Fruit fly (Drosophila melanogaster) whole organism, wandering third instar larva: ENCODE data around the gene Dora.

Experiments
- Abd-B ChIP-seq: fragments of >200 bp; optimal IDR thresholded peaks from 2 replicates; lab custom pipeline; 2017; ENCODE audit warnings: missing biosample characterization, missing genetic modification characterization
- CG32264 ChIP-seq: fragments of 200-800 bp; sonication (Bioruptor generic); optimal IDR thresholded peaks from 2 replicates; lab custom pipeline; 2016; ENCODE audit warnings: missing biosample characterization, missing genetic modification characterization
- CG9705 ChIP-seq: fragments of 200-800 bp; sonication (Bioruptor generic); optimal IDR thresholded peaks from 2 replicates; lab custom pipeline; 2018; ENCODE audit warnings: missing biosample characterization, mild to moderate bottlenecking, missing genetic modification characterization
- CrebA ChIP-seq: fragments of 200-800 bp; sonication (Bioruptor generic); optimal IDR thresholded peaks from 2 replicates; lab custom pipeline; 2016; ENCODE audit warnings: missing biosample characterization, mild to moderate bottlenecking, missing genetic modification characterization, borderline replicate concordance
- Dfd ChIP-seq: fragments of >200 bp; optimal IDR thresholded peaks from 2 replicates; lab custom pipeline; 2017; ENCODE audit warnings: missing biosample characterization, missing genetic modification characterization
- Dif ChIP-seq: fragments of 200-275, 200-300 bp; sonication (Bioruptor generic); optimal IDR thresholded peaks from 2 replicates; lab custom pipeline; 2018; ENCODE audit warnings: missing biosample characterization, missing genetic modification characterization; ENCODE audit not compliant: partially characterized antibody
- GATAd ChIP-seq: sonication (Bioruptor generic); optimal IDR thresholded peaks from 2 replicates; lab custom pipeline; 2016; ENCODE audit warnings: missing biosample characterization, missing genetic modification characterization
- HLH106 ChIP-seq: fragments of 200-800 bp; optimal IDR thresholded peaks from 3 replicates; lab custom pipeline; 2019; ENCODE audit warnings: missing biosample characterization, mild to moderate bottlenecking, missing genetic modification characterization, moderate library complexity
- Hnf4 ChIP-seq: fragments of 200-800 bp; sonication (Bioruptor generic); optimal IDR thresholded peaks from 2 replicates; lab custom pipeline; 2016; ENCODE audit warnings: missing biosample characterization, mild to moderate bottlenecking, missing genetic modification characterization
- Hr78 ChIP-seq: fragments of >200 bp; optimal IDR thresholded peaks from 2 replicates; lab custom pipeline; 2017; ENCODE audit warnings: missing biosample characterization, missing genetic modification characterization
- Hr83 ChIP-seq: fragments of 200-300 bp; sonication (Bioruptor generic); optimal IDR thresholded peaks from 2 replicates; lab custom pipeline; 2016; ENCODE audit warnings: missing biosample characterization, mild to moderate bottlenecking, missing genetic modification characterization, moderate library complexity; ENCODE audit not compliant: poor library complexity, severe bottlenecking
- Jra ChIP-seq: sonication (Bioruptor generic); optimal IDR thresholded peaks from 2 replicates; lab custom pipeline; 2016; ENCODE audit warnings: missing biosample characterization, missing genetic modification characterization
- Mio ChIP-seq: sonication (Bioruptor generic); optimal IDR thresholded peaks from 2 replicates; lab custom pipeline; 2016; ENCODE audit warnings: missing biosample characterization, missing genetic modification characterization
- Myc ChIP-seq: fragments of >200 bp; optimal IDR thresholded peaks from 2 replicates; lab custom pipeline; 2017
- N ChIP-seq: fragments of >200 bp; optimal IDR thresholded peaks from 2 replicates; lab custom pipeline; 2018; ENCODE audit warnings: missing biosample characterization, missing external identifiers, missing genetic modification characterization
- OdsH ChIP-seq: fragments of 200-800 bp; sonication (Bioruptor generic); optimal IDR thresholded peaks from 2 replicates; lab custom pipeline; 2016; ENCODE audit warnings: missing biosample characterization, mild to moderate bottlenecking, missing genetic modification characterization
- Rel ChIP-seq, 2 experiments: fragments of 200-800 bp; sonication (Bioruptor generic) in 1 of 2; optimal IDR thresholded peaks; 2 replicates in 1 of 2; 3 replicates in 1 of 2; lab custom pipeline; 2016 to 2019; ENCODE audit warnings: mild to moderate bottlenecking in 2 of 2, missing biosample characterization in 2 of 2, missing genetic modification characterization in 2 of 2, moderate library complexity in 1 of 2
- Sp1 ChIP-seq: fragments of 200-800 bp; sonication (Bioruptor generic); optimal IDR thresholded peaks from 3 replicates; lab custom pipeline; 2019; ENCODE audit warnings: missing biosample characterization, mild to moderate bottlenecking, missing genetic modification characterization, moderate library complexity
- Vsx2 ChIP-seq: fragments of 200-300, 225-300 bp; sonication (Bioruptor generic); optimal IDR thresholded peaks from 2 replicates; lab custom pipeline; 2018; ENCODE audit warnings: missing biosample characterization, missing genetic modification characterization; ENCODE audit not compliant: partially characterized antibody
- br ChIP-seq: fragments of 200-800 bp; sonication (Bioruptor generic); optimal IDR thresholded peaks from 2 replicates; lab custom pipeline; 2016; ENCODE audit warnings: missing biosample characterization, missing genetic modification characterization
- brk ChIP-seq: fragments of 200-800 bp; sonication (Bioruptor generic); optimal IDR thresholded peaks from 2 replicates; lab custom pipeline; 2016; ENCODE audit warnings: missing biosample characterization, mild to moderate bottlenecking, missing genetic modification characterization
- dl ChIP-seq, 2 experiments: fragments of 175-275, 200-275 bp in 1 of 2; fragments of 200-275 bp in 1 of 2; sonication (Bioruptor generic); optimal IDR thresholded peaks; lab custom pipeline; 2018; ENCODE audit warnings: mild to moderate bottlenecking in 2 of 2, missing biosample characterization in 2 of 2, missing genetic modification characterization in 2 of 2, moderate library complexity in 2 of 2; ENCODE audit not compliant: partially characterized antibody in 2 of 2, insufficient read depth in 1 of 2
- dmrt93B ChIP-seq: fragments of 200-800 bp; sonication (Bioruptor generic); optimal IDR thresholded peaks from 2 replicates; lab custom pipeline; 2018; ENCODE audit warnings: missing biosample characterization, mild to moderate bottlenecking, missing genetic modification characterization
- dsf ChIP-seq: sonication (Bioruptor generic); optimal IDR thresholded peaks from 2 replicates; lab custom pipeline; 2016; ENCODE audit warnings: missing biosample characterization, missing genetic modification characterization, borderline replicate concordance
- ey ChIP-seq: fragments of 200-800 bp; sonication (Bioruptor generic); optimal IDR thresholded peaks from 2 replicates; lab custom pipeline; 2016; ENCODE audit warnings: missing biosample characterization, missing genetic modification characterization
- foxo ChIP-seq, 2 experiments: fragments of 200-800 bp; sonication (Bioruptor generic); optimal IDR thresholded peaks; 2 replicates in 1 of 2; 3 replicates in 1 of 2; lab custom pipeline; 2016 to 2017; ENCODE audit warnings: missing biosample characterization in 2 of 2, missing genetic modification characterization in 2 of 2
- fru ChIP-seq: fragments of 200-800 bp; sonication (Bioruptor generic); optimal IDR thresholded peaks from 3 replicates; lab custom pipeline; 2016; ENCODE audit warnings: missing biosample characterization, mild to moderate bottlenecking, missing genetic modification characterization
- h ChIP-seq: fragments of 200-800 bp; sonication (Bioruptor generic); optimal IDR thresholded peaks from 3 replicates; lab custom pipeline; 2016; ENCODE audit warnings: missing biosample characterization, mild to moderate bottlenecking, missing genetic modification characterization
- jim ChIP-seq: fragments of 175-275, 200-325 bp; sonication (Bioruptor generic); optimal IDR thresholded peaks from 2 replicates; lab custom pipeline; 2016; ENCODE audit warnings: missing biosample characterization, mild to moderate bottlenecking, missing genetic modification characterization
- lola ChIP-seq: fragments of >200 bp; optimal IDR thresholded peaks from 2 replicates; lab custom pipeline; 2017; ENCODE audit warnings: missing biosample characterization, missing genetic modification characterization
- pan ChIP-seq: fragments of >200 bp; optimal IDR thresholded peaks from 2 replicates; lab custom pipeline; 2017
- psq ChIP-seq: fragments of 200-800 bp; sonication (Bioruptor generic); optimal IDR thresholded peaks from 3 replicates; lab custom pipeline; 2017; ENCODE audit warnings: missing biosample characterization, mild to moderate bottlenecking, missing genetic modification characterization, moderate library complexity
- rgr ChIP-seq: fragments of 200-800 bp; sonication (Bioruptor generic); optimal IDR thresholded peaks from 3 replicates; lab custom pipeline; 2016; ENCODE audit warnings: missing biosample characterization, mild to moderate bottlenecking, missing genetic modification characterization
- sage ChIP-seq: fragments of 200-800 bp; sonication (Bioruptor generic); optimal IDR thresholded peaks from 2 replicates; lab custom pipeline; 2016; ENCODE audit warnings: missing biosample characterization, mild to moderate bottlenecking, missing genetic modification characterization
- sv ChIP-seq: fragments of 200-800 bp; sonication (Bioruptor generic); optimal IDR thresholded peaks from 3 replicates; lab custom pipeline; 2016; ENCODE audit warnings: missing biosample characterization, missing genetic modification characterization
- tai ChIP-seq: sonication (Bioruptor generic); optimal IDR thresholded peaks from 2 replicates; lab custom pipeline; 2016; ENCODE audit warnings: missing biosample characterization, missing genetic modification characterization
- usp ChIP-seq: fragments of >200 bp; optimal IDR thresholded peaks from 2 replicates; lab custom pipeline; 2017; ENCODE audit warnings: missing biosample characterization, missing genetic modification characterization
- woc ChIP-seq: sonication (Bioruptor generic); optimal IDR thresholded peaks from 2 replicates; lab custom pipeline; 2016; ENCODE audit warnings: missing biosample characterization, mild to moderate bottlenecking, missing genetic modification characterization

Dora gene

dm6 chrX:18910827-18911226 lies 47.1 kb downstream of the Dora start:
- TF ChIP-seq usp: no peak
- no peak for TF ChIP-seq Hr78 (GFP tag; lab: Kevin White, UChicago)
- no peak for TF ChIP-seq Vsx2 (GFP tag; lab: Kevin White, UChicago)
- no peak for TF ChIP-seq Mio (GFP tag; lab: Kevin White, UChicago)
- TF ChIP-seq br (GFP tag; lab: Kevin White, UChicago): no peak

dm6 chrX:18913359-18913758 lies 49.6 kb downstream of the Dora start:
- TF ChIP-seq Vsx2 (GFP tag; lab: Kevin White, UChicago) (no peak), fru (no peak), CrebA (GFP tag; lab: Kevin White, UChicago) (no peak), br (GFP tag; lab: Kevin White, UChicago) (no peak), pan (lab: Kevin White, UChicago) (no peak), Dfd (GFP tag; lab: Kevin White, UChicago) (no peak), Rel (GFP tag; optimal IDR thresholded peaks at IDR 0.05; lab: Kevin White, UChicago) (no peak), Rel (tag; optimal IDR thresholded peaks at IDR 0.05; lab: Kevin White, UChicago) (no peak), h (GFP tag; lab: Kevin White, UChicago) (no peak), Hnf4 (no peak), CG9705 (GFP tag; lab: Kevin White, UChicago) (no peak), N (GFP tag; lab: Kevin White, UChicago) (no peak), dmrt93B (GFP tag; lab: Kevin White, UChicago) (no peak), Mio (GFP tag; lab: Kevin White, UChicago) (no peak)

dm6 chrX:18913764-18914163 lies 50.0 kb downstream of the Dora start:
- TF ChIP-seq h (GFP tag; lab: Kevin White, UChicago): no peak
- TF ChIP-seq usp: no peak
- peak; percentile 21 for TF ChIP-seq Dfd (GFP tag; lab: Kevin White, UChicago)
- TF ChIP-seq CG32264 (GFP tag; lab: Kevin White, UChicago): no peak
- TF ChIP-seq Rel (GFP tag; optimal IDR thresholded peaks at IDR 0.05; lab: Kevin White, UChicago): no peak
- TF ChIP-seq Rel (tag; optimal IDR thresholded peaks at IDR 0.05; lab: Kevin White, UChicago): peak; percentile 21
- TF ChIP-seq pan (lab: Kevin White, UChicago): no peak
- no peak for TF ChIP-seq lola
- no peak for TF ChIP-seq foxo (GFP tag; optimal IDR thresholded peaks at IDR 0.05; lab: Kevin White, UChicago)
- TF ChIP-seq Hnf4: no peak
- TF ChIP-seq, all 38 proteins: peak for 2

dm6 chrX:18914177-18914576 lies 50.4 kb downstream of the Dora start:
- TF ChIP-seq Hr83 (no peak), Hnf4 (no peak), Mio (GFP tag; lab: Kevin White, UChicago) (no peak), N (GFP tag; lab: Kevin White, UChicago) (no peak), Hr78 (GFP tag; lab: Kevin White, UChicago) (no peak), psq (GFP tag; lab: Kevin White, UChicago) (peak; percentile 50), foxo (GFP tag; optimal IDR thresholded peaks at IDR 0.05; lab: Kevin White, UChicago) (peak in 1 of 2 experiments; percentile 40), rgr (GFP tag; lab: Kevin White, UChicago) (no peak), ey (GFP tag; lab: Kevin White, UChicago) (peak; percentile 6), Vsx2 (GFP tag; lab: Kevin White, UChicago) (no peak), tai (no peak), h (GFP tag; lab: Kevin White, UChicago) (peak; percentile 37), Jra (GFP tag; lab: Kevin White, UChicago) (no peak), CG9705 (GFP tag; lab: Kevin White, UChicago) (no peak), OdsH (GFP tag; lab: Kevin White, UChicago) (peak; percentile 18), usp (no peak), lola (no peak), brk (no peak), CrebA (GFP tag; lab: Kevin White, UChicago) (no peak), Abd-B (GFP tag; lab: Kevin White, UChicago) (no peak), woc (GFP tag; lab: Kevin White, UChicago) (peak; percentile 19), dl (GFP tag; optimal IDR thresholded peaks at IDR 0.05; lab: Kevin White, UChicago; ENCODE audit: insufficient read depth in 1 of 2, partially characterized antibody in 2 of 2) (no peak), Myc (no peak), HLH106 (tag; lab: Kevin White, UChicago) (peak; percentile 46), sage (no peak), pan (lab: Kevin White, UChicago) (no peak), dsf (GFP tag; lab: Kevin White, UChicago) (no peak), GATAd (GFP tag; lab: Kevin White, UChicago) (no peak), Rel (GFP tag; optimal IDR thresholded peaks at IDR 0.05; lab: Kevin White, UChicago) (no peak), Rel (tag; optimal IDR thresholded peaks at IDR 0.05; lab: Kevin White, UChicago) (no peak), dmrt93B (GFP tag; lab: Kevin White, UChicago) (peak; percentile 0), Dfd (GFP tag; lab: Kevin White, UChicago) (no peak), fru (peak; percentile 36), CG32264 (GFP tag; lab: Kevin White, UChicago) (no peak), br (GFP tag; lab: Kevin White, UChicago) (no peak), Dif (GFP tag; lab: Kevin White, UChicago) (no peak), Sp1 (GFP tag; lab: Kevin White, UChicago) (peak; percentile 61), sv (GFP tag; lab: Kevin White, UChicago) (no peak), jim (GFP tag; lab: Kevin White, UChicago) (no peak)
